Worm (Caenorhabditis elegans): ENCODE data around the gene M163.5.
A peak's percentile ranks its signal among the peaks of the same experiment; 100 is the strongest.

The M163.5 gene

DNA sequence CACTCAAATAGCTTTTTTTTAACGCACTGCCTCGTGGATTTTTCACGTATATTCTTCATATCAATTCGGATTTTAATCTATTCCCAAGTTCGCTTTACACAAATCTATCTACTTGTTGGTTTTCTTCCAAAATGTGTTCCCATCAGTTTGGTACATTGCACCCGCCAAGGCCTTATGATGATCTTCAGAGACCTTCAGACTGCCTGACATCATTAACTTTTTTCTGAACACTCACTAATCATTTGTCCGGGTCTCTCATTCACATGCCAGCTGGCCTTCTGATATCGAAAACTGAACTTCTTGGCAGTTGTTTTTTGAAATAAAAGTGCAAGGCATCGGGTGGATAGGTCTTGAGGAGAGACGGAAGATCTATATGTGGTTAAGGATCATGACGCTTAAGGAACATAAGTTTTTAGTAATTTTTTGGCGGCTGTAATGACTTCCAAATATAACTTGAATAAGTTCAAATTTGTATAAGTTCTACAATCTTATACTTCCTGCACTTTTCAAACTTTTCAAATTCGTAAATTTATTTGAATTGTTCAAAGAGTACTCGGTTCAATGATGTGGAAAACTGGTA lies 26.1 kb downstream of the M163.5 start:
- TF ChIP-seq unc-62 (GFP tag; optimal IDR thresholded peaks at IDR 0.05) = no peak
- no peak for TF ChIP-seq lin-32 (GFP tag; optimal IDR thresholded peaks at IDR 0.05)
- no peak for TF ChIP-seq cnd-1 (tag; optimal IDR thresholded peaks at IDR 0.05)
- no peak for TF ChIP-seq nhr-76 (tag; optimal IDR thresholded peaks at IDR 0.05)
- TF ChIP-seq nhr-237 (tag; optimal IDR thresholded peaks at IDR 0.05) = no peak
- TF ChIP-seq elt-1 (tag; optimal IDR thresholded peaks at IDR 0.05; ENCODE audit: borderline replicate concordance, insufficient read depth) = no peak
- no peak for TF ChIP-seq ztf-11 (tag; optimal IDR thresholded peaks at IDR 0.05)
- TF ChIP-seq mls-2 (tag; optimal IDR thresholded peaks at IDR 0.05) = no peak
- TF ChIP-seq ham-2 (GFP tag; optimal IDR thresholded peaks at IDR 0.05) = no peak
- TF ChIP-seq drap-1 (GFP tag; optimal IDR thresholded peaks at IDR 0.05) = no peak
- TF ChIP-seq ceh-83 (GFP tag; optimal IDR thresholded peaks at IDR 0.05) = no peak
- no peak for TF ChIP-seq hlh-1 (tag; optimal IDR thresholded peaks at IDR 0.05)
- no peak for TF ChIP-seq elt-3 (tag; optimal IDR thresholded peaks at IDR 0.05)
- TF ChIP-seq M03D4.4 (tag; optimal IDR thresholded peaks at IDR 0.05) = no peak
- no peak for TF ChIP-seq snpc-4 (tag; optimal IDR thresholded peaks at IDR 0.05)
- TF ChIP-seq unc-39 (tag; optimal IDR thresholded peaks at IDR 0.05) = no peak
- TF ChIP-seq nhr-2 (tag; optimal IDR thresholded peaks at IDR 0.05) = no peak
- no peak for TF ChIP-seq lin-13 (tag; optimal IDR thresholded peaks at IDR 0.05)

DNA sequence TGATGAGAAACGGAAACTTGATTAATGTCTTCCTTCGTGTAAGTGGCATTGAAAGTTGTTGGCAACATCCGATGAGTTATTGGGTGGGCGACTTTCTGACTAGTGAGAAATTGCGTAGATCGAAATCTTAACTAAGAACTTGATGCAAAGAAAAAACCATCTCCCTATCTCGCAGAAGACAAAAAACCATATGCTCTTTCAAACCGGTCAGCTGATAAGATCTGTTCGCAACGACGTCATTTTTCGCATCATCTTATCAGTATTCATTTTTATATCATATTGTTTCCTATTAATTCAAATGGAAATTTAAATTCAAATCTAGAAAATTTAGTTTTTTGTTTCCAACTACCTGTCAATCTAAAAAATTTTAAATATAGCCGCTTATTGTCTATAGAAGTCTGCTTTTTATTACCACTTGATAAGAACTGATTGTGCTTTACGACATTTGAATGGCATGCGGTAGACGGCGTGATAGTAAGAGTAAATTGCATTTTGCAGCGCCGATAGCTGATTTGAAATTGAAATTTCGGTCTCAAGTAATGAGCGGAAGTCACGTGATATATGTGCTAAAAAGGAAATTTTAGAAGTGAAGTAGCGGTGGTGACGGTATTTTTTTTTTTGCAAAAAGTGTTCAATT lies 26.7 kb downstream of the M163.5 start:
- TF ChIP-seq sptf-1 (tag; optimal IDR thresholded peaks at IDR 0.05) (no peak), lin-32 (GFP tag; optimal IDR thresholded peaks at IDR 0.05) (no peak), ztf-11 (tag; optimal IDR thresholded peaks at IDR 0.05) (no peak), mab-5 (tag; optimal IDR thresholded peaks at IDR 0.05) (no peak), ceh-39 (tag; optimal IDR thresholded peaks at IDR 0.05) (no peak), unc-120 (tag; optimal IDR thresholded peaks at IDR 0.05; ENCODE audit: poor library complexity, severe bottlenecking) (no peak), nhr-12 (tag; optimal IDR thresholded peaks at IDR 0.05) (no peak), unc-39 (tag; optimal IDR thresholded peaks at IDR 0.05) (no peak), mls-2 (tag; optimal IDR thresholded peaks at IDR 0.05) (no peak), flh-1 (GFP tag; optimal IDR thresholded peaks at IDR 0.05) (no peak), mep-1 (tag; optimal IDR thresholded peaks at IDR 0.05) (no peak), lsy-2 (tag; optimal IDR thresholded peaks at IDR 0.05) (no peak)

DNA sequence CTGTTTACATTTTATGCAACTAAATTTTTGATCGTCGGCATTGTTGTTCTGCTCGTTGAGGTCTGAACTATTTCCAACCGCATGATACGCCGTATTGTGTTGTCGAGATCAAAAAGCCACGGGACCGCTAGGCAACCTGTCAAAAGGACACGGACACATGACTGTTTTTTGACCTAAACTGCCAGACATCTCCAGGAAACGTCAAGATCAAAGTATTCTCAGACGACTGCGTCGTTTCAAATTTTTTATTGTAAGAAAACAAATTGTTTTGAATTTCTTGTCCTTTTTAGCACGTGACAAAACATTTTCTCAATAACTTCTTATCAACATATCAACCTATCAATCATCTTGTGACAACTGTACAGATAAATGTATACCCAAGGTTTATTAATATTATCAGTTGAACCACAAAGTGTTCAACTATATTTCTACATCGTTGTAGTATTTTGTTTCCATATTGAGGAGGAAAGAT lies 28.3 kb downstream of the M163.5 start:
- TF ChIP-seq unc-62 (GFP tag; optimal IDR thresholded peaks at IDR 0.05) (peak; percentile 48), ces-1 (GFP tag; optimal IDR thresholded peaks at IDR 0.05) (no peak), ham-2 (GFP tag; optimal IDR thresholded peaks at IDR 0.05) (no peak), nhr-28 (tag; optimal IDR thresholded peaks at IDR 0.05) (no peak)

DNA sequence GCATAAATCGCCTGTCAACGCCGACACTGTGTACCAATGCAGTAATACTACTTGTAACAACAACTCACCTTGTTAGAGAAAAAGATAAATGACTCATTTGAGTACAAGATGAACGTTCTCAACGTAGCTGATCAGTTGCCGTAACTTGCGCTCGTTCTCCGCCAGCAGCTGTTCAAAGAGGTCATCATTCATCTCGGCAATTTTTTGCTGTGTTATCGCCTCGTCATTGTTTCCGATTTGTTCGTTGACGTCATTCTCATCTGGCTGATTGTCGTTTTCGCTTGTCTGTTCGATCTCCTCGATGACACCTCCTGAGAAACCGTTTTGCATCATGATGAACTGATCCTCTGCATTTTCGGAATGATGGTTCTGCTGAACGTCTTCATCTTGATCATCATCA lies 29.4 kb downstream of the M163.5 start:
- TF ChIP-seq ceh-39 (tag; optimal IDR thresholded peaks at IDR 0.05) (no peak), mep-1 (tag; optimal IDR thresholded peaks at IDR 0.05) (no peak), unc-62 (GFP tag; optimal IDR thresholded peaks at IDR 0.05) (peak; percentile 90), nhr-12 (tag; optimal IDR thresholded peaks at IDR 0.05) (no peak), elt-1 (tag; optimal IDR thresholded peaks at IDR 0.05; ENCODE audit: borderline replicate concordance, insufficient read depth) (no peak), zip-8 (tag; optimal IDR thresholded peaks at IDR 0.05) (no peak), mab-5 (tag; optimal IDR thresholded peaks at IDR 0.05) (no peak), nhr-28 (tag; optimal IDR thresholded peaks at IDR 0.05) (no peak), lin-13 (tag; optimal IDR thresholded peaks at IDR 0.05) (peak; percentile 17), ceh-83 (GFP tag; optimal IDR thresholded peaks at IDR 0.05) (no peak), nhr-2 (tag; optimal IDR thresholded peaks at IDR 0.05) (peak; percentile 46), flh-1 (GFP tag; optimal IDR thresholded peaks at IDR 0.05) (no peak), nhr-237 (tag; optimal IDR thresholded peaks at IDR 0.05) (no peak), sptf-1 (tag; optimal IDR thresholded peaks at IDR 0.05) (no peak), elt-3 (tag; optimal IDR thresholded peaks at IDR 0.05) (no peak), ztf-11 (tag; optimal IDR thresholded peaks at IDR 0.05) (no peak), snpc-4 (tag; optimal IDR thresholded peaks at IDR 0.05) (no peak), tbx-8 (GFP tag; optimal IDR thresholded peaks at IDR 0.05) (no peak), hlh-1 (tag; optimal IDR thresholded peaks at IDR 0.05) (peak; percentile 96), lsy-2 (tag; optimal IDR thresholded peaks at IDR 0.05) (no peak), sem-2 (GFP tag; optimal IDR thresholded peaks at IDR 0.05) (no peak), ces-1 (GFP tag; optimal IDR thresholded peaks at IDR 0.05) (no peak), pha-4 (tag; optimal IDR thresholded peaks at IDR 0.05) (no peak), lin-32 (GFP tag; optimal IDR thresholded peaks at IDR 0.05) (no peak), M03D4.4 (tag; optimal IDR thresholded peaks at IDR 0.05) (no peak)
